Worm (Caenorhabditis elegans): ENCODE measurements around the gene R08C7.4.
A peak's percentile ranks its signal among the peaks of the same experiment; 100 is the strongest.

Gene R08C7.4

DNA sequence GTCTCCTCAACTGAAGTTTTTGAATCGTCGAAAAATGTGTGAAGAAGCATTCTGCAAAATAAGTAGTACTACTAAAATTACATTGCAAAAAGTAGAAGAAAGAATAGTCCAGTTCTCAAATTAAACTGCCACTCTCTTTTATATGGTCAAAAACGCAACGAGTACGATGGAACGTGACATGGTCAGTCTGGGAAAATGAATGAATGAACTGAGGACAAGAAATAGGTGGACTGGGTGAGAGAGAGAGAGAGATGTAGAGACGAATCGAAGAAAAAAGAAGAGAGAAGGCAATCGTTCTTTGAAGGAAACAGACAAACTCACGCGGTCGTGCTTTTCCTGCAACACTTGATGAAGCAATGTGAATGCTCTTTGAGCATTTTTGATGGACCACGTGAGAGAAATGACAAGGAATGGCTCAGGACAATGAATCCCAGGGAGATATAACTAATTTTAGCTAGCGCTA, 42.2 kb downstream of the R08C7.4 start, which contains the start of gene M01H9.3 (continued):
- TF ChIP-seq skn-1 (tag; optimal IDR thresholded peaks at IDR 0.05) (peak; percentile 21), hlh-4 (tag; optimal IDR thresholded peaks at IDR 0.05) (no peak), lsy-2 (tag; optimal IDR thresholded peaks at IDR 0.05) (peak; percentile 66 to 79), ceh-82 (tag; optimal IDR thresholded peaks at IDR 0.05) (peak in 2 of 3 experiments; percentile 14 to 41), unc-98 (GFP tag; IDR thresholded peaks at IDR 0.05) (no peak), efl-3 (GFP tag; optimal IDR thresholded peaks at IDR 0.05) (no peak), nhr-77 (tag; optimal IDR thresholded peaks at IDR 0.05) (no peak), unc-30 (tag; optimal IDR thresholded peaks at IDR 0.05) (no peak)

DNA sequence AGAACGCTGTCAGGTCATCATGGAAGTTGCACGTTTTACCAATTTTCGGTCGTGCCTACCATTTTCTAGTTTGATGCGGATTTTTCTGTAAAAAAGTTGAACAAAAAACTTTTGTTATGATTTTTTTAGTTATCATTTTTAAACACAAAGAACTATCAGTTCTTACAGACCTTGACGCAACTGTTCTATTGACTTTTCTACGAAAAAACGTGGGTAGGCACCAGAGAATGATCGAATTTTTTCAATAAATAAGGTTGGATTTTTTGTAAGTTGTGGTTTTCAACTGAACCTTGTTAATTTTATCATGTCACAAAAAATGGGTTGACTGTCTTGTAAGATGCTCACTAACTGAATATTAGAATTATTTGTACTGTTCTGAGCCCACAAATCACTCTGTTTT, 43.8 kb downstream of the R08C7.4 start:
- TF ChIP-seq unc-130 (tag; optimal IDR thresholded peaks at IDR 0.05) (no peak), efl-3 (GFP tag; optimal IDR thresholded peaks at IDR 0.05) (no peak), mef-2 (tag; optimal IDR thresholded peaks at IDR 0.05) (no peak), vab-15 (tag; optimal IDR thresholded peaks at IDR 0.05) (no peak), nhr-77 (tag; optimal IDR thresholded peaks at IDR 0.05) (no peak), egl-27 (tag; optimal IDR thresholded peaks at IDR 0.05) (no peak), lin-15B (tag; optimal IDR thresholded peaks at IDR 0.05) (no peak), unc-30 (tag; optimal IDR thresholded peaks at IDR 0.05) (no peak), sox-4 (tag; optimal IDR thresholded peaks at IDR 0.05) (no peak), snu-23 (GFP tag; optimal IDR thresholded peaks at IDR 0.05) (peak; percentile 7), nhr-84 (tag; optimal IDR thresholded peaks at IDR 0.05) (no peak), rnt-1 (tag; optimal IDR thresholded peaks at IDR 0.05) (no peak), hlh-17 (GFP tag; optimal IDR thresholded peaks at IDR 0.05; ENCODE audit: borderline replicate concordance) (no peak), nhr-19 (GFP tag; conservative IDR thresholded peaks at IDR 0.05) (peak; percentile 77), fkh-8 (tag; optimal IDR thresholded peaks at IDR 0.05) (no peak), nhr-47 (tag; optimal IDR thresholded peaks at IDR 0.05) (no peak), ceh-8 (GFP tag; optimal IDR thresholded peaks at IDR 0.05) (no peak), ceh-90 (tag; optimal IDR thresholded peaks at IDR 0.05) (no peak), unc-98 (GFP tag; IDR thresholded peaks at IDR 0.05) (no peak), lin-39 (tag; optimal IDR thresholded peaks at IDR 0.05) (no peak), ces-1 (GFP tag; optimal IDR thresholded peaks at IDR 0.05) (no peak), ztf-4 (tag; optimal IDR thresholded peaks at IDR 0.05) (no peak), nhr-85 (tag) (peak; percentile 45), nhr-28 (tag; optimal IDR thresholded peaks at IDR 0.05) (no peak), unc-62 (GFP tag; optimal IDR thresholded peaks at IDR 0.05) (no peak), lin-35 (GFP tag; optimal IDR thresholded peaks at IDR 0.05) (no peak), nhr-11 (tag; optimal IDR thresholded peaks at IDR 0.05) (no peak), egl-13 (tag; optimal IDR thresholded peaks at IDR 0.05) (no peak), alr-1 (tag; optimal IDR thresholded peaks at IDR 0.05; ENCODE audit: borderline replicate concordance) (no peak), nhr-76 (tag; optimal IDR thresholded peaks at IDR 0.05) (no peak), efl-1 (optimal IDR thresholded peaks at IDR 0.05) (no peak), efl-1 (GFP tag; optimal IDR thresholded peaks at IDR 0.05 in 1 of 2) (peak in 1 of 2 experiments; percentile 25), mab-9 (GFP tag; IDR thresholded peaks at IDR 0.05) (no peak), lin-14 (GFP tag; optimal IDR thresholded peaks at IDR 0.05) (peak; percentile 20), sptf-1 (tag; optimal IDR thresholded peaks at IDR 0.05) (no peak), nhr-237 (tag; optimal IDR thresholded peaks at IDR 0.05) (no peak), nhr-90 (tag; optimal IDR thresholded peaks at IDR 0.05; ENCODE audit: poor library complexity) (no peak), pag-3 (tag; optimal IDR thresholded peaks at IDR 0.05; ENCODE audit: borderline replicate concordance, insufficient read depth) (no peak), unc-86 (tag; optimal IDR thresholded peaks at IDR 0.05) (no peak), aha-1 (tag; optimal IDR thresholded peaks at IDR 0.05) (no peak), C16A3.4 (tag; optimal IDR thresholded peaks at IDR 0.05) (no peak), nhr-12 (tag; optimal IDR thresholded peaks at IDR 0.05) (no peak), elt-3 (tag; optimal IDR thresholded peaks at IDR 0.05) (no peak), ets-5 (GFP tag; IDR thresholded peaks at IDR 0.05) (no peak), mep-1 (tag; optimal IDR thresholded peaks at IDR 0.05) (no peak), zip-4 (GFP tag; optimal IDR thresholded peaks at IDR 0.05) (no peak), lin-13 (GFP tag; optimal IDR thresholded peaks at IDR 0.05) (no peak)
